Worm (Caenorhabditis elegans): ENCODE measurements around the gene col-12.

DNA sequence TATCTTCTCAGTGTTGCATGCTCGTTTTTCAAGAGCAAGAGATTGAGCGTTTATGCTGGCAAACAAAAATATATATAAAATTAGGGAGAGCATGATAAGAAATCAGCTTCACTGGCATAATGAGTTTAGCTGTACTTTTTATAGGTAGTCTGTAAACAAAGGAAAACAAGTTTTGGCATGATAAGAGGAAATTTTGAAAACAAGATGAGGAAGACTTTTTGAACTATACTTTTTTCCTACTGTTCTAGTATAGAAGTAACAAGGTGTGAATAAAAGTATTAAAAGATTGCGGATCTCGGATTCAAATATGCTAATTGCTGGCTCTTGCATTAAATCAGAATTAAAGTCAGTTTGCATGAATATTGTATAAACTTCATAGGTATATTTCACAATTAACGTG lies 6.0 kb downstream of the col-12 start, which contains the start of gene F15H10.5:
- TF ChIP-seq ama-1 (optimal IDR thresholded peaks at IDR 0.05) (no peak), aly-1 (tag; optimal IDR thresholded peaks at IDR 0.05) (no peak), hmg-4 (GFP tag; optimal IDR thresholded peaks at IDR 0.05) (no peak), ets-7 (tag; optimal IDR thresholded peaks at IDR 0.05) (no peak), sea-1 (GFP tag; conservative IDR thresholded peaks at IDR 0.05) (no peak), F13C5.2 (tag; optimal IDR thresholded peaks at IDR 0.05) (no peak), tbx-37 (GFP tag; conservative IDR thresholded peaks at IDR 0.05) (no peak), hnd-1 (tag; optimal IDR thresholded peaks at IDR 0.05) (no peak), pes-1 (GFP tag; IDR thresholded peaks at IDR 0.05) (no peak), flt-1 (GFP tag; IDR thresholded peaks at IDR 0.05) (no peak)

Measured in whole organism, early embryonic.